Worm (Caenorhabditis elegans): Measurements from ENCODE around the gene Y71H2AR.2.
"Not testable (repeated sequence)": the region's sequence is repeated elsewhere in the genome, so short reads cannot be mapped to it uniquely, and the experiment has no call there.

The Y71H2AR.2 gene

ce11 chrIII:2840877-2841540 lies at the start of gene Y71H2AR.2:
Gene Y71H2AR.2 (minus strand): TSS chrIII:2840927.
- TF ChIP-seq skn-1 (tag; optimal IDR thresholded peaks at IDR 0.05) (no peak), aha-1 (tag) (peak; percentile 91), gei-8 (GFP tag; optimal IDR thresholded peaks at IDR 0.05) (no peak), set-16 (GFP tag; IDR thresholded peaks at IDR 0.05) (no peak), Y75B8A.6 (GFP tag; IDR thresholded peaks at IDR 0.05) (no peak), dmd-8 (GFP tag; IDR thresholded peaks at IDR 0.05) (no peak), nhr-111 (GFP tag; optimal IDR thresholded peaks at IDR 0.05) (no peak)

DNA sequence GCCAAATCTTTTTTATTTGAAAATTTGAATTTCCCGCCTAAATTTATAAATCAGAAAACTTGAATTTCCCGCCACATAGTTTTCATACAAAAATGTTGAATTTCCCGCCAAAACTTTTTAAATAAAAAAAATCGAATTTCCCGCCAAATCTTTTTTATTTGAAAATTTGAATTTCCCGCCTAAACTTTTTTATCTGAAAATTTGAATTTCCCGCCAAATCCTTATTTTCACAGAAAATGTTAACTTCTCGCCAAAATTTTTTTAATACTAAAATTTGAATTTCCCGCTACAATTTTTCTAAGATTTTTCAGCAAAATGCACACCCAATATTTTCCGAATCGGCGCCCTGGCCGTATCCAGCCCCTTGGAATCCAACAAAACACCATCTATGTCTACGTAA lies 41.3 kb upstream of the Y71H2AR.2 start, which contains the start of gene F56F11.2:
F56F11.2 (plus strand) TSS at position 301 of the 400 bp plus-strand sequence.
- TF ChIP-seq ztf-11 (tag; optimal IDR thresholded peaks at IDR 0.05); T26A8.4 (GFP tag; IDR thresholded peaks at IDR 0.05); dpl-1 (GFP tag; optimal IDR thresholded peaks at IDR 0.05): not testable (repeated sequence)

- TF ChIP-seq jun-1 (tag; optimal IDR thresholded peaks at IDR 0.05) (no peak), vab-7 (GFP tag; IDR thresholded peaks at IDR 0.05) (no peak), fkh-10 (GFP tag; optimal IDR thresholded peaks at IDR 0.05) (no peak), fos-1 (tag; optimal IDR thresholded peaks at IDR 0.05) (no peak), ceh-82 (tag; optimal IDR thresholded peaks at IDR 0.05) (no peak), snpc-4 (tag; optimal IDR thresholded peaks at IDR 0.05) (no peak), hlh-11 (tag; optimal IDR thresholded peaks at IDR 0.05) (peak; percentile 13), daf-12 (tag; optimal IDR thresholded peaks at IDR 0.05) (no peak), Y75B8A.6 (GFP tag; IDR thresholded peaks at IDR 0.05) (no peak), mxl-3 (GFP tag; optimal IDR thresholded peaks at IDR 0.05) (no peak), egl-27 (tag; optimal IDR thresholded peaks at IDR 0.05) (no peak), nhr-111 (GFP tag; optimal IDR thresholded peaks at IDR 0.05) (no peak), duxl-1 (tag; optimal IDR thresholded peaks at IDR 0.05; ENCODE audit: poor library complexity) (no peak), arid-1 (GFP tag; conservative IDR thresholded peaks at IDR 0.05) (no peak), daf-16 (GFP tag; optimal IDR thresholded peaks at IDR 0.05) (peak in 1 of 2 experiments; percentile 32), daf-16 (tag; optimal IDR thresholded peaks at IDR 0.05) (no peak), hlh-30 (tag; optimal IDR thresholded peaks at IDR 0.05; ENCODE audit: insufficient read depth) (no peak), nhr-237 (tag; optimal IDR thresholded peaks at IDR 0.05) (no peak), nhr-6 (tag; optimal IDR thresholded peaks at IDR 0.05) (no peak), snpc-1.2 (GFP tag; IDR thresholded peaks at IDR 0.05) (no peak), zfp-2 (tag; optimal IDR thresholded peaks at IDR 0.05) (no peak), dve-1 (tag; optimal IDR thresholded peaks at IDR 0.05; ENCODE audit: insufficient read depth) (peak; percentile 18), lin-29 (GFP tag; IDR thresholded peaks at IDR 0.05) (no peak), ceh-20 (GFP tag; IDR thresholded peaks at IDR 0.05) (no peak), lin-13 (GFP tag; optimal IDR thresholded peaks at IDR 0.05) (no peak), ztf-7 (tag; optimal IDR thresholded peaks at IDR 0.05) (no peak), T26A8.4 (GFP tag; IDR thresholded peaks at IDR 0.05) (no peak), daf-19 (GFP tag; conservative IDR thresholded peaks at IDR 0.05) (no peak), F37D6.2 (tag; optimal IDR thresholded peaks at IDR 0.05) (no peak), unc-39 (tag; optimal IDR thresholded peaks at IDR 0.05) (no peak), lsy-2 (tag; optimal IDR thresholded peaks at IDR 0.05) (peak in 1 of 2 experiments; percentile 17), mes-2 (tag; optimal IDR thresholded peaks at IDR 0.05; ENCODE audit: poor library complexity, severe bottlenecking) (no peak)
Observed at ce11 chrIII:2881117-2881516, 40.4 kb upstream of the Y71H2AR.2 start.

All from whole organism, L4 larva.